Fruit fly (Drosophila melanogaster) whole organism, embryonic: Measurements from ENCODE around the gene Hacd2.
A peak's percentile ranks its signal among the peaks of the same experiment; 100 is the strongest.

ENCODE experiments used
- Bgb ChIP-seq: fragments of 200-800 bp; sonication (Bioruptor generic); IDR thresholded peaks from 2 replicates; pipeline ENCODE4 v1.3.6; 2022; ENCODE audit warnings: missing biosample characterization, missing genetic modification characterization; ENCODE audit not compliant: partially characterized antibody
- CG10147 ChIP-seq: fragments of 200-800 bp; sonication (Bioruptor generic); optimal IDR thresholded peaks from 2 replicates; lab custom pipeline; 2019; ENCODE audit warnings: missing biosample characterization, mild to moderate bottlenecking, missing genetic modification characterization, moderate library complexity
- CG12104 ChIP-seq: fragments of 200-800 bp; sonication (Bioruptor generic); optimal IDR thresholded peaks from 3 replicates; lab custom pipeline; 2016; ENCODE audit warnings: missing biosample characterization, missing genetic modification characterization
- CG12942 ChIP-seq: fragments of 200-800 bp; sonication (Bioruptor generic); optimal IDR thresholded peaks from 3 replicates; lab custom pipeline; 2016; ENCODE audit warnings: missing biosample characterization, missing genetic modification characterization
- CG13624 ChIP-seq: fragments of 200-800 bp; sonication (Bioruptor generic); optimal IDR thresholded peaks from 2 replicates; lab custom pipeline; 2016; ENCODE audit warnings: missing biosample characterization, missing genetic modification characterization
- CG15479 ChIP-seq: fragments of 200-800 bp; sonication (Bioruptor generic); optimal IDR thresholded peaks from 3 replicates; lab custom pipeline; 2019; ENCODE audit warnings: missing biosample characterization, mild to moderate bottlenecking, missing genetic modification characterization, moderate library complexity
- CG15514 ChIP-seq: fragments of 200-800 bp; sonication (Bioruptor generic); optimal IDR thresholded peaks from 3 replicates; lab custom pipeline; 2017; ENCODE audit warnings: missing biosample characterization, missing genetic modification characterization, mild to moderate bottlenecking, moderate library complexity, missing genetic modification reagents
- CG1832 ChIP-seq: fragments of 200-800 bp; sonication (Bioruptor generic); optimal IDR thresholded peaks from 2 replicates; lab custom pipeline; 2017; ENCODE audit warnings: missing biosample characterization, mild to moderate bottlenecking, missing genetic modification characterization, inconsistent platforms
- CG18764 ChIP-seq: fragments of 200-800 bp; sonication (Bioruptor generic); optimal IDR thresholded peaks from 3 replicates; lab custom pipeline; 2016; ENCODE audit warnings: missing biosample characterization, missing genetic modification characterization
- CG2116 ChIP-seq: fragments of 200-800 bp; sonication (Bioruptor generic); optimal IDR thresholded peaks from 3 replicates; lab custom pipeline; 2018; ENCODE audit warnings: missing biosample characterization, mild to moderate bottlenecking, missing genetic modification characterization
- CG2120 ChIP-seq: fragments of 200-800 bp; sonication (Bioruptor generic); optimal IDR thresholded peaks from 3 replicates; lab custom pipeline; 2016; ENCODE audit warnings: missing biosample characterization, missing genetic modification characterization
- CG32532 ChIP-seq: fragments of 200-800 bp; sonication (Bioruptor generic); IDR thresholded peaks from 2 replicates; pipeline ENCODE4 v1.3.6; 2022; ENCODE audit warnings: missing biosample characterization, missing genetic modification characterization
- CG34224 ChIP-seq: fragments of 200-800 bp; sonication (Bioruptor generic); IDR thresholded peaks from 3 replicates; pipeline ENCODE4 v1.3.6; 2022; ENCODE audit warnings: missing biosample characterization, missing genetic modification characterization; ENCODE audit not compliant: partially characterized antibody
- CG43689 ChIP-seq: fragments of 200-800 bp; sonication (Bioruptor generic); IDR thresholded peaks from 2 replicates; pipeline ENCODE4 v1.3.6; 2022; ENCODE audit warnings: missing biosample characterization, missing genetic modification characterization
- CG7987 ChIP-seq: fragments of 200-800 bp; sonication (Bioruptor generic); optimal IDR thresholded peaks from 2 replicates; lab custom pipeline; 2018; ENCODE audit warnings: missing biosample characterization, mild to moderate bottlenecking, missing genetic modification characterization, moderate library complexity
- CG8281 ChIP-seq: fragments of 200-800 bp; sonication (Bioruptor generic); optimal IDR thresholded peaks from 2 replicates; lab custom pipeline; 2018; ENCODE audit warnings: missing biosample characterization, mild to moderate bottlenecking, missing genetic modification characterization, moderate library complexity
- CG8388 ChIP-seq: fragments of 200-800 bp; sonication (Bioruptor generic); optimal IDR thresholded peaks from 2 replicates; lab custom pipeline; 2019; ENCODE audit warnings: missing biosample characterization, mild to moderate bottlenecking, missing genetic modification characterization, moderate library complexity
- CG9437 ChIP-seq: fragments of 200-800 bp; sonication (Bioruptor generic); optimal IDR thresholded peaks from 2 replicates; lab custom pipeline; 2018; ENCODE audit warnings: missing biosample characterization, mild to moderate bottlenecking, missing genetic modification characterization
- CoRest ChIP-seq: fragments of 200-800 bp; sonication (Bioruptor generic); optimal IDR thresholded peaks from 3 replicates; lab custom pipeline; 2018; ENCODE audit warnings: missing biosample characterization, mild to moderate bottlenecking, missing genetic modification characterization, moderate library complexity
- Elba2 ChIP-seq: fragments of 200-800 bp; sonication (Bioruptor generic); optimal IDR thresholded peaks from 3 replicates; lab custom pipeline; 2016; ENCODE audit warnings: missing biosample characterization, missing genetic modification characterization
- Hand ChIP-seq: fragments of 200-800 bp; sonication (Bioruptor generic); optimal IDR thresholded peaks from 2 replicates; lab custom pipeline; 2017; ENCODE audit warnings: mild to moderate bottlenecking, missing biosample characterization, missing genetic modification reagents, missing genetic modification characterization
- Jarid2 ChIP-seq: fragments of 200-800 bp; sonication (Bioruptor generic); optimal IDR thresholded peaks from 3 replicates; lab custom pipeline; 2017; ENCODE audit warnings: mild to moderate bottlenecking, missing biosample characterization, missing genetic modification reagents, missing genetic modification characterization
- Lhr ChIP-seq: fragments of 200-800 bp; sonication (Bioruptor generic); optimal IDR thresholded peaks from 3 replicates; lab custom pipeline; 2017; ENCODE audit warnings: mild to moderate bottlenecking, missing biosample characterization, missing genetic modification reagents, missing genetic modification characterization
- MESR4 ChIP-seq: fragments of 200-800 bp; sonication (Bioruptor generic); optimal IDR thresholded peaks from 2 replicates; lab custom pipeline; 2018; ENCODE audit warnings: missing biosample characterization, mild to moderate bottlenecking, missing genetic modification characterization, moderate library complexity
- Med ChIP-seq: fragments of 200-800 bp; sonication (Bioruptor generic); peaks from one replicate; lab custom pipeline; 2016; ENCODE audit warnings: missing biosample characterization, missing genetic modification characterization, mild to moderate bottlenecking, inconsistent platforms, moderate library complexity
- Mes4 ChIP-seq: fragments of 200-800 bp; sonication (Bioruptor generic); optimal IDR thresholded peaks from 2 replicates; lab custom pipeline; 2016; ENCODE audit warnings: missing biosample characterization, missing genetic modification characterization
- NFAT ChIP-seq: fragments of 200-800 bp; sonication (Bioruptor generic); IDR thresholded peaks from 2 replicates; pipeline ENCODE4 v1.3.6; 2022; ENCODE audit warnings: missing biosample characterization, missing genetic modification characterization
- Nf-YC ChIP-seq: fragments of 200-800 bp; optimal IDR thresholded peaks from 3 replicates; lab custom pipeline; 2019; ENCODE audit warnings: missing biosample characterization, mild to moderate bottlenecking, missing genetic modification characterization, moderate library complexity
- Pdp1 ChIP-seq, 2 experiments: fragments of 200-800 bp; sonication (Bioruptor generic); optimal IDR thresholded peaks; 3 replicates each; lab custom pipeline; 2016; ENCODE audit warnings: missing biosample characterization in 2 of 2, missing genetic modification characterization in 2 of 2, mild to moderate bottlenecking in 1 of 2, moderate library complexity in 1 of 2
- Ssrp ChIP-seq: fragments of 200-800 bp; sonication (Bioruptor generic); optimal IDR thresholded peaks from 2 replicates; lab custom pipeline; 2018; ENCODE audit warnings: missing biosample characterization, mild to moderate bottlenecking, missing genetic modification characterization, moderate library complexity
- bab2 ChIP-seq: fragments of 200-800 bp; sonication (Bioruptor generic); optimal IDR thresholded peaks from 2 replicates; lab custom pipeline; 2016; ENCODE audit warnings: missing biosample characterization, missing genetic modification characterization
- bowl ChIP-seq: fragments of 200-800 bp; sonication (Bioruptor generic); IDR thresholded peaks from 2 replicates; pipeline ENCODE4 v1.3.6; 2022; ENCODE audit warnings: missing biosample characterization, missing genetic modification characterization
- br ChIP-seq: fragments of >200 bp; optimal IDR thresholded peaks from 2 replicates; lab custom pipeline; 2017
- bsh ChIP-seq, 2 experiments: fragments of 200-800 bp; sonication (Bioruptor generic); optimal IDR thresholded peaks; 2 replicates each; lab custom pipeline; 2017 to 2018; ENCODE audit warnings: mild to moderate bottlenecking in 2 of 2, missing biosample characterization in 2 of 2, missing genetic modification characterization in 2 of 2, moderate library complexity in 1 of 2
- chinmo ChIP-seq: fragments of 200-800 bp; sonication (Bioruptor generic); IDR thresholded peaks from 4 replicates; pipeline ENCODE4 v1.3.6; 2022; ENCODE audit warnings: missing biosample characterization, missing genetic modification characterization; ENCODE audit not compliant: partially characterized antibody
- dmrt99B ChIP-seq: fragments of 200-800 bp; sonication (Bioruptor generic); optimal IDR thresholded peaks from 2 replicates; lab custom pipeline; 2018; ENCODE audit warnings: missing biosample characterization, mild to moderate bottlenecking, missing genetic modification characterization, moderate library complexity
- emc ChIP-seq: fragments of 200-800 bp; sonication (Bioruptor generic); optimal IDR thresholded peaks from 2 replicates; lab custom pipeline; 2016; ENCODE audit warnings: missing biosample characterization, missing genetic modification characterization
- eyg ChIP-seq: fragments of 200-800 bp; sonication (Bioruptor generic); optimal IDR thresholded peaks from 3 replicates; lab custom pipeline; 2016; ENCODE audit warnings: missing biosample characterization, missing genetic modification characterization
- klu ChIP-seq: fragments of 200-800 bp; sonication (Bioruptor generic); IDR thresholded peaks from 2 replicates; pipeline ENCODE4 v1.3.6; 2022; ENCODE audit warnings: missing biosample characterization, missing genetic modification characterization
- maf-S ChIP-seq: fragments of 200-800 bp; sonication (Bioruptor generic); optimal IDR thresholded peaks from 2 replicates; lab custom pipeline; 2016; ENCODE audit warnings: missing biosample characterization, missing genetic modification characterization
- ranshi ChIP-seq: fragments of 200-800 bp; sonication (Bioruptor generic); IDR thresholded peaks from 2 replicates; pipeline ENCODE4 v1.3.6; 2022; ENCODE audit warnings: missing biosample characterization, missing genetic modification characterization
- repo ChIP-seq: fragments of 200-800 bp; sonication (Bioruptor generic); optimal IDR thresholded peaks from 2 replicates; lab custom pipeline; 2016; ENCODE audit warnings: missing biosample characterization, missing genetic modification characterization
- ro ChIP-seq: fragments of 200-800 bp; sonication (Bioruptor generic); IDR thresholded peaks from 2 replicates; pipeline ENCODE4 v1.3.6; 2022; ENCODE audit warnings: missing biosample characterization, missing genetic modification characterization
- sna ChIP-seq: fragments of 200-800 bp; sonication (Bioruptor generic); IDR thresholded peaks from 2 replicates; pipeline ENCODE4 v1.3.6; 2022; ENCODE audit warnings: missing biosample characterization, missing genetic modification characterization; ENCODE audit not compliant: partially characterized antibody
- sob ChIP-seq: fragments of 200-800 bp; sonication (Bioruptor generic); IDR thresholded peaks from 2 replicates; pipeline ENCODE4 v1.3.6; 2022; ENCODE audit warnings: missing biosample characterization, missing genetic modification characterization
- tin ChIP-seq: fragments of 200-800 bp; sonication (Bioruptor generic); optimal IDR thresholded peaks from 3 replicates; lab custom pipeline; 2016; ENCODE audit warnings: missing biosample characterization, missing genetic modification characterization
- tio ChIP-seq: fragments of 200-800 bp; sonication (Bioruptor generic); optimal IDR thresholded peaks from 2 replicates; lab custom pipeline; 2017; ENCODE audit warnings: missing biosample characterization, missing genetic modification characterization, inconsistent platforms
- ttk ChIP-seq: fragments of 200-800 bp; sonication (Bioruptor generic); IDR thresholded peaks from 2 replicates; pipeline ENCODE4 v2.1.2; 2022; ENCODE audit warnings: missing biosample characterization, missing genetic modification characterization
- unc-4 ChIP-seq: fragments of 200-800 bp; sonication (Bioruptor generic); IDR thresholded peaks from 2 replicates; pipeline ENCODE4 v1.3.6; 2022; ENCODE audit warnings: missing biosample characterization, missing genetic modification characterization; ENCODE audit not compliant: partially characterized antibody
- usp ChIP-seq: fragments of >200 bp; optimal IDR thresholded peaks from 2 replicates; lab custom pipeline; 2017; ENCODE audit warnings: missing biosample characterization, missing genetic modification characterization

Hacd2 gene

dm6 chr2L:13445249-13445846, at the start of gene Hacd2 (continued):
- TF ChIP-seq sna (peak; percentile 13; the same call in 1 of the 2 replicates), unc-4 (no peak), klu (GFP tag; lab: Robert Waterston, UW) (no peak), CoRest (tag; lab: Kevin White, UChicago) (peak; percentile 65), repo (GFP tag; lab: Kevin White, UChicago) (no peak), CG12942 (peak; percentile 17), chinmo (GFP tag; lab: Robert Waterston, UW) (peak; percentile 52; the same call in 1 of the 4 replicates), CG9437 (GFP tag; lab: Kevin White, UChicago) (peak; percentile 34), emc (GFP tag; lab: Kevin White, UChicago) (no peak), CG15514 (GFP tag; lab: Kevin White, UChicago) (peak; percentile 87), bowl (no peak), CG8281 (tag; lab: Kevin White, UChicago) (no peak), maf-S (GFP tag; lab: Kevin White, UChicago) (peak; percentile 24), ranshi (GFP tag; lab: Robert Waterston, UW) (no peak), CG32532 (GFP tag; lab: Robert Waterston, UW) (no peak), Lhr (GFP tag; lab: Kevin White, UChicago) (peak; percentile 92), ttk (GFP tag; lab: Robert Waterston, UW) (no peak), eyg (GFP tag; lab: Kevin White, UChicago) (no peak), NFAT (GFP tag; lab: Robert Waterston, UW) (peak; percentile 35; the same call in 1 of the 2 replicates), CG1832 (no peak), CG2120 (GFP tag; lab: Kevin White, UChicago) (peak; percentile 47), CG8388 (no peak), CG13624 (GFP tag; lab: Kevin White, UChicago) (peak; percentile 53), CG18764 (GFP tag; lab: Kevin White, UChicago) (peak; percentile 10), tio (no peak), MESR4 (GFP tag; lab: Kevin White, UChicago) (peak; percentile 51), Mes4 (no peak), Pdp1 (GFP tag; optimal IDR thresholded peaks at IDR 0.05; lab: Kevin White, UChicago) (peak in 1 of 2 experiments; percentile 77), ro (no peak), CG7987 (no peak), CG12104 (no peak), CG15479 (GFP tag; lab: Kevin White, UChicago) (no peak), usp (GFP tag; lab: Kevin White, UChicago) (no peak), Bgb (GFP tag; lab: Robert Waterston, UW) (peak; percentile 40; the same call in 1 of the 2 replicates), Elba2 (GFP tag; lab: Kevin White, UChicago) (no peak), Jarid2 (GFP tag; lab: Kevin White, UChicago) (no peak), tin (GFP tag; lab: Kevin White, UChicago) (peak; percentile 6), br (lab: Kevin White, UChicago) (no peak), Med (GFP tag; lab: Kevin White, UChicago) (peak; percentile 82), bsh (GFP tag; optimal IDR thresholded peaks at IDR 0.05; lab: Kevin White, UChicago) (no peak), dmrt99B (tag; lab: Kevin White, UChicago) (no peak), CG43689 (GFP tag; lab: Robert Waterston, UW) (no peak), Ssrp (tag; lab: Kevin White, UChicago) (no peak), CG34224 (GFP tag; lab: Robert Waterston, UW) (no peak), Nf-YC (no peak), CG2116 (GFP tag; lab: Kevin White, UChicago) (peak; percentile 48), CG10147 (GFP tag; lab: Kevin White, UChicago) (no peak), sob (GFP tag; lab: Robert Waterston, UW) (no peak), Hand (GFP tag; lab: Kevin White, UChicago) (no peak), bab2 (GFP tag; lab: Kevin White, UChicago) (no peak)
